Worm (Caenorhabditis elegans) whole organism, late embryonic: ENCODE results near the gene ZK892.5.

Experiments
- ceh-22 ChIP-seq: sonication (generic microtip); optimal IDR thresholded peaks from 2 replicates; lab custom pipeline; 2017; ENCODE audit warnings: missing biosample characterization, missing genetic modification characterization
- elt-2 ChIP-seq: sonication (generic microtip); optimal IDR thresholded peaks from 2 replicates; lab custom pipeline; 2016; ENCODE audit warnings: missing genetic modification reagents, missing genetic modification characterization, missing compliant biosample characterization
- eyg-1 ChIP-seq: sonication (generic microtip); optimal IDR thresholded peaks from 2 replicates; lab custom pipeline; 2016; ENCODE audit warnings: missing genotype, missing genetic modification characterization, missing compliant biosample characterization
- hlh-13 ChIP-seq: fragments of 200-800 bp; sonication (Bioruptor generic); optimal IDR thresholded peaks from 2 replicates; lab custom pipeline; 2018; ENCODE audit warnings: mild to moderate bottlenecking, missing genetic modification characterization, missing compliant biosample characterization

DNA sequence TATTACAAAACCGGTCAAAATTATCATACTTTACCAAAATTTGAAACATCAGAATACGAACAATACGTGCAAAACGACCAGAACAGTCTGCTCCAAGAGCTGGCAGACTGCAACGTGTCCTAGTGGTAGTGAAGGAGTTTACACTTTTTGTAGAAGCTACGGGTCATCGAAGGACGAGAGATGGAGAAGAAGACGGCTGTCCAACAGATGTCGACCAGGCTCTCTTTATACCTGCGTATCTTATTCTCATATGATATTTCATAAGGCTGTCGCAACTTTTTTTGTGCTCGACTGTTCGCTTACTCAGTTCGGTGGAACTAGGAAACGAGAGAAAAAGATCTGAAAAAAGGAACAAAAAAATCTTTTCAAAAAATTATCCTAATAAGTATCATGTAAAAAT is 31.8 kb downstream of the ZK892.5 start, which contains the start of gene let-268:
- TF ChIP-seq elt-2, result no peak
- TF ChIP-seq eyg-1 (tag; lab: Kevin White, UChicago), result no peak
- TF ChIP-seq ceh-22, result no peak
- no peak for TF ChIP-seq hlh-13
